Fruit fly (Drosophila melanogaster) whole organism, embryonic: Measurements from ENCODE around the gene CG32425.

Experiments
- CG11695 ChIP-seq: fragments of 200-800 bp; sonication (Bioruptor generic); IDR thresholded peaks from 3 replicates; pipeline ENCODE4 v1.3.6; 2022; ENCODE audit warnings: missing biosample characterization, missing genetic modification characterization
- CG11696 ChIP-seq: fragments of 200-800 bp; sonication (Bioruptor generic); IDR thresholded peaks from 2 replicates; pipeline ENCODE4 v1.3.6; 2022; ENCODE audit warnings: missing biosample characterization, missing genetic modification characterization
- CG12769 ChIP-seq: fragments of 200-800 bp; sonication (Bioruptor generic); optimal IDR thresholded peaks from 2 replicates; lab custom pipeline; 2019; ENCODE audit warnings: missing biosample characterization, mild to moderate bottlenecking, missing genetic modification characterization, moderate library complexity
- CG13296 ChIP-seq: fragments of 200-800 bp; sonication (Bioruptor generic); optimal IDR thresholded peaks from 3 replicates; lab custom pipeline; 2018; ENCODE audit warnings: missing biosample characterization, mild to moderate bottlenecking, missing genetic modification characterization
- CG13894 ChIP-seq: fragments of 200-800 bp; sonication (Bioruptor generic); optimal IDR thresholded peaks from 3 replicates; lab custom pipeline; 2018; ENCODE audit warnings: missing biosample characterization, mild to moderate bottlenecking, missing genetic modification characterization, moderate library complexity
- CG14965 ChIP-seq: fragments of 200-800 bp; sonication (Bioruptor generic); optimal IDR thresholded peaks from 2 replicates; lab custom pipeline; 2016; ENCODE audit warnings: missing biosample characterization, missing genetic modification characterization, borderline replicate concordance
- CG16863 ChIP-seq: fragments of 200-800 bp; sonication (Bioruptor generic); optimal IDR thresholded peaks from 3 replicates; lab custom pipeline; 2016; ENCODE audit warnings: missing biosample characterization, missing genetic modification characterization
- CG2199 ChIP-seq: fragments of 200-800 bp; sonication (Bioruptor generic); IDR thresholded peaks from 3 replicates; pipeline ENCODE4 v1.3.6; 2022; ENCODE audit warnings: missing biosample characterization, missing genetic modification characterization
- CG2712 ChIP-seq: fragments of 200-800 bp; optimal IDR thresholded peaks from 3 replicates; lab custom pipeline; 2019; ENCODE audit warnings: missing biosample characterization, mild to moderate bottlenecking, missing genetic modification characterization, moderate library complexity
- CG2889 ChIP-seq: fragments of 200-800 bp; sonication (Bioruptor generic); IDR thresholded peaks from 3 replicates; pipeline ENCODE4 v1.3.6; 2022; ENCODE audit warnings: missing biosample characterization, missing genetic modification characterization
- CG30403 ChIP-seq: fragments of 200-800 bp; sonication (Bioruptor generic); optimal IDR thresholded peaks from 3 replicates; lab custom pipeline; 2016; ENCODE audit warnings: missing biosample characterization, missing genetic modification characterization
- CG34376 ChIP-seq: fragments of 200-800 bp; sonication (Bioruptor generic); optimal IDR thresholded peaks from 2 replicates; lab custom pipeline; 2018; ENCODE audit warnings: missing biosample characterization, mild to moderate bottlenecking, missing genetic modification characterization
- CG4424 ChIP-seq: fragments of 200-800 bp; sonication (Bioruptor generic); optimal IDR thresholded peaks from 3 replicates; lab custom pipeline; 2016; ENCODE audit warnings: missing biosample characterization, missing genetic modification characterization
- CG4730 ChIP-seq: fragments of 200-800 bp; sonication (Bioruptor generic); IDR thresholded peaks from 2 replicates; pipeline ENCODE4 v1.3.6; 2022; ENCODE audit warnings: missing biosample characterization, missing genetic modification characterization
- CG6175 ChIP-seq: fragments of 200-800 bp; sonication (Bioruptor generic); IDR thresholded peaks from 3 replicates; pipeline ENCODE4 v1.3.6; 2022; ENCODE audit warnings: missing biosample characterization, missing genetic modification characterization
- CG6654 ChIP-seq: fragments of 200-800 bp; sonication (Bioruptor generic); optimal IDR thresholded peaks from 2 replicates; lab custom pipeline; 2017; ENCODE audit warnings: missing biosample characterization, mild to moderate bottlenecking, missing genetic modification characterization
- CG7271 ChIP-seq: fragments of 200-800 bp; sonication (Bioruptor generic); optimal IDR thresholded peaks from 2 replicates; lab custom pipeline; 2018; ENCODE audit warnings: missing biosample characterization, mild to moderate bottlenecking, missing genetic modification characterization, moderate library complexity
- CG7786 ChIP-seq: fragments of 200-800 bp; sonication (Bioruptor generic); optimal IDR thresholded peaks from 2 replicates; lab custom pipeline; 2016; ENCODE audit warnings: missing biosample characterization, missing genetic modification characterization
- CG7928 ChIP-seq: fragments of 200-800 bp; sonication (Bioruptor generic); optimal IDR thresholded peaks from 2 replicates; lab custom pipeline; 2017; ENCODE audit warnings: missing biosample characterization, mild to moderate bottlenecking, missing genetic modification characterization
- CG7987 ChIP-seq: fragments of 200-800 bp; sonication (Bioruptor generic); optimal IDR thresholded peaks from 2 replicates; lab custom pipeline; 2018; ENCODE audit warnings: missing biosample characterization, mild to moderate bottlenecking, missing genetic modification characterization, moderate library complexity
- CG8924 ChIP-seq: fragments of 200-800 bp; optimal IDR thresholded peaks from 3 replicates; lab custom pipeline; 2019; ENCODE audit warnings: missing biosample characterization, mild to moderate bottlenecking, missing genetic modification characterization, moderate library complexity
- CG9727 ChIP-seq: fragments of 200-800 bp; sonication (Bioruptor generic); optimal IDR thresholded peaks from 3 replicates; lab custom pipeline; 2017; ENCODE audit warnings: missing biosample characterization, mild to moderate bottlenecking, missing genetic modification characterization
- CG9797 ChIP-seq: fragments of 200-800 bp; sonication (Bioruptor generic); optimal IDR thresholded peaks from 3 replicates; lab custom pipeline; 2018; ENCODE audit warnings: missing biosample characterization, mild to moderate bottlenecking, missing genetic modification characterization
- Dip2 ChIP-seq: fragments of 200-800 bp; sonication (Bioruptor generic); IDR thresholded peaks from 2 replicates; pipeline ENCODE4 v1.3.6; 2022; ENCODE audit warnings: missing biosample characterization, missing genetic modification characterization
- Dp ChIP-seq: fragments of 200-800 bp; sonication (Bioruptor generic); optimal IDR thresholded peaks from 2 replicates; lab custom pipeline; 2018; ENCODE audit warnings: missing biosample characterization, mild to moderate bottlenecking, missing genetic modification characterization, moderate library complexity
- Neu2 ChIP-seq: fragments of 200-800 bp; sonication (Bioruptor generic); optimal IDR thresholded peaks from 3 replicates; lab custom pipeline; 2016; ENCODE audit warnings: missing biosample characterization, missing genetic modification characterization, borderline replicate concordance
- Nf-YC ChIP-seq: fragments of 200-800 bp; optimal IDR thresholded peaks from 3 replicates; lab custom pipeline; 2019; ENCODE audit warnings: missing biosample characterization, mild to moderate bottlenecking, missing genetic modification characterization, moderate library complexity
- Sry-β ChIP-seq: fragments of 200-800 bp; sonication (Bioruptor generic); optimal IDR thresholded peaks from 2 replicates; lab custom pipeline; 2018; ENCODE audit warnings: missing biosample characterization, mild to moderate bottlenecking, missing genetic modification characterization, moderate library complexity
- Tbp ChIP-seq: fragments of >200 bp; optimal IDR thresholded peaks from 2 replicates; lab custom pipeline; 2018; ENCODE audit warnings: missing biosample characterization, missing genetic modification characterization
- ara ChIP-seq: fragments of 200-800 bp; sonication (Bioruptor generic); IDR thresholded peaks from 2 replicates; pipeline ENCODE4 v1.3.6; 2022; ENCODE audit warnings: missing biosample characterization, missing genetic modification characterization
- br ChIP-seq: fragments of >200 bp; optimal IDR thresholded peaks from 2 replicates; lab custom pipeline; 2017
- dmrt11E ChIP-seq: fragments of 200-800 bp; sonication (Bioruptor generic); optimal IDR thresholded peaks from 3 replicates; lab custom pipeline; 2018; ENCODE audit warnings: missing biosample characterization, mild to moderate bottlenecking, missing genetic modification characterization, moderate library complexity
- eyg ChIP-seq: fragments of 200-800 bp; sonication (Bioruptor generic); optimal IDR thresholded peaks from 3 replicates; lab custom pipeline; 2016; ENCODE audit warnings: missing biosample characterization, missing genetic modification characterization
- fd96Cb ChIP-seq: fragments of 200-800 bp; sonication (Bioruptor generic); optimal IDR thresholded peaks from 2 replicates; lab custom pipeline; 2018; ENCODE audit warnings: missing biosample characterization, mild to moderate bottlenecking, missing genetic modification characterization, moderate library complexity
- grau ChIP-seq: fragments of 200-800 bp; optimal IDR thresholded peaks from 3 replicates; lab custom pipeline; 2019; ENCODE audit warnings: missing biosample characterization, mild to moderate bottlenecking, missing genetic modification characterization, moderate library complexity
- ham ChIP-seq: fragments of 200-800 bp; sonication (Bioruptor generic); IDR thresholded peaks from 2 replicates; pipeline ENCODE4 v1.3.6; 2022; ENCODE audit warnings: missing biosample characterization, missing genetic modification characterization
- hbn ChIP-seq: fragments of 200-800 bp; sonication (Bioruptor generic); IDR thresholded peaks from 2 replicates; pipeline ENCODE4 v1.3.6; 2022; ENCODE audit warnings: missing biosample characterization, missing genetic modification characterization; ENCODE audit not compliant: partially characterized antibody
- kah ChIP-seq: fragments of 200-800 bp; sonication (Bioruptor generic); optimal IDR thresholded peaks from 2 replicates; lab custom pipeline; 2018; ENCODE audit warnings: missing biosample characterization, mild to moderate bottlenecking, missing genetic modification characterization
- kni ChIP-seq: fragments of 200-800 bp; sonication (Bioruptor generic); optimal IDR thresholded peaks from 3 replicates; lab custom pipeline; 2017; ENCODE audit warnings: mild to moderate bottlenecking, missing biosample characterization, missing genetic modification reagents, missing genetic modification characterization
- nmo ChIP-seq: fragments of 200-800 bp; sonication (Bioruptor generic); optimal IDR thresholded peaks from 2 replicates; lab custom pipeline; 2018; ENCODE audit warnings: missing biosample characterization, mild to moderate bottlenecking, missing genetic modification characterization, moderate library complexity
- odd ChIP-seq: fragments of 200-800 bp; sonication (Bioruptor generic); optimal IDR thresholded peaks from 2 replicates; lab custom pipeline; 2017; ENCODE audit warnings: missing biosample characterization, mild to moderate bottlenecking, missing genetic modification characterization
- pan ChIP-seq, 4 experiments: fragments of >200 bp in 3 of 4; fragments of 200-800 bp in 1 of 4; sonication (Bioruptor generic) in 1 of 4; optimal IDR thresholded peaks in 3 of 4; IDR thresholded peaks in 1 of 4; 2 replicates each; pipeline versions ENCODE4 v1.3.6 to Lab custom; 2017 to 2022; ENCODE audit warnings: missing biosample characterization in 2 of 4, missing genetic modification characterization in 2 of 4, mixed read lengths in 1 of 4
- pros ChIP-seq: fragments of 200-800 bp; sonication (Bioruptor generic); optimal IDR thresholded peaks from 3 replicates; lab custom pipeline; 2019; ENCODE audit warnings: missing biosample characterization, mild to moderate bottlenecking, missing genetic modification characterization, moderate library complexity
- ranshi ChIP-seq: fragments of 200-800 bp; sonication (Bioruptor generic); IDR thresholded peaks from 2 replicates; pipeline ENCODE4 v1.3.6; 2022; ENCODE audit warnings: missing biosample characterization, missing genetic modification characterization
- rib ChIP-seq: fragments of 200-800 bp; sonication (Bioruptor generic); IDR thresholded peaks from 2 replicates; pipeline ENCODE4 v1.3.6; 2022; ENCODE audit warnings: missing biosample characterization, missing genetic modification characterization
- schlank ChIP-seq: fragments of 200-800 bp; sonication (Bioruptor generic); optimal IDR thresholded peaks from 2 replicates; lab custom pipeline; 2018; ENCODE audit warnings: missing biosample characterization, mild to moderate bottlenecking, missing genetic modification characterization
- sisA ChIP-seq: fragments of 200-800 bp; sonication (Bioruptor generic); IDR thresholded peaks from 2 replicates; pipeline ENCODE4 v1.3.6; 2022; ENCODE audit warnings: missing biosample characterization, missing genetic modification characterization
- slp2 ChIP-seq: fragments of 200-800 bp; sonication (Bioruptor generic); optimal IDR thresholded peaks from 2 replicates; lab custom pipeline; 2016; ENCODE audit warnings: missing biosample characterization, missing genetic modification characterization
- sr ChIP-seq: fragments of 200-800 bp; sonication (Bioruptor generic); IDR thresholded peaks from 3 replicates; pipeline ENCODE4 v1.3.6; 2022; ENCODE audit warnings: missing biosample characterization, missing genetic modification characterization

The CG32425 gene

DNA sequence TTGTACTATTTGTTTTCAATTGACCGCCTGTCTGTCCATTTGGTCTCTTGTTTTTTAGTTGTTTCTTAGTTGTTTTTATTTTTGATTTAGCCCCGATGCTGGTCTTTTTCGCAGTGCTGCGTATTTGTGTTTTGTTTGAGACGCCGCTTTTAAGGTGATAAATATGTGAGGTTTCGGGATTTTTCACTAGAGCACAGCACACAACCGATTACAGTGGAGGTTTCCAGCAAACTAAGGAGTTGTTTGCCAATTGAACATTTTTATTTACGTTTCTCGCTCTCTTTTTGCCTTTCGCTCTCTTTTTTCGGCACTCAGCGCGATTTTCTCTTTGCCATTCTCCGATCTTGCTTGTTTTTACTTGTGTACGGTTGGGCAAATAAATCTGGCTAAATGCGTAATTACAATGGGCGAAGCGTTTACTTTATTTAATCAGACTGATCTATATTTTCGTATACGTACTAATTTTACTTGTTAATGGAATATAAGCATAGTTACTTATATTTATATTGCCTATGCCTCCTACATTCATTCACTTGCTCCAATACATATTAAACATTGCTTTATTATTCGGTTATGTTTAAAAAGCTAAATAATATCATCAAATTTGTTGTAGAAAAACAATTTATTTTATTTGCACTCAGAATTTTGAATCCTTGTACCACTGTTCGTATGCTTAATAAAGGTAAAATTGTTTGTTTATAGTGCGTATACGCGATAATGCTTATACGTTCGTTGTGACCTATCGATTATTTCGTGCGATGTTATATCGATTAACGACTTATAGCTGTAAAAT lies 43.3 kb downstream of the CG32425 start, which contains the start of gene Rcd2 (continued):
- TF ChIP-seq CG34376 (GFP tag; lab: Kevin White, UChicago) (peak; percentile 90), fd96Cb (peak; percentile 70), schlank (tag; lab: Kevin White, UChicago) (peak; percentile 68), CG7987 (GFP tag; lab: Kevin White, UChicago) (peak; percentile 63), CG6654 (GFP tag; lab: Kevin White, UChicago) (peak; percentile 11), kah (GFP tag; lab: Kevin White, UChicago) (peak; percentile 70), CG7928 (GFP tag; lab: Kevin White, UChicago) (peak; percentile 53), Neu2 (GFP tag; lab: Kevin White, UChicago) (no peak), ham (GFP tag; lab: Robert Waterston, UW) (no peak), dmrt11E (peak; percentile 19), CG11695 (GFP tag; lab: Robert Waterston, UW) (peak; percentile 75), sisA (GFP tag; lab: Robert Waterston, UW) (no peak), rib (GFP tag; lab: Robert Waterston, UW) (no peak; the same call in none of the 2 replicates), sr (GFP tag; lab: Robert Waterston, UW) (no peak), Sry-β (GFP tag; lab: Kevin White, UChicago) (no peak), CG7786 (GFP tag; lab: Kevin White, UChicago) (peak; percentile 62), kni (GFP tag; lab: Kevin White, UChicago) (no peak), CG2889 (GFP tag; lab: Robert Waterston, UW) (peak; percentile 42; the same call in 1 of the 3 replicates), CG6175 (GFP tag; lab: Robert Waterston, UW) (peak; percentile 43; the same call in 1 of the 3 replicates), CG2712 (tag; lab: Kevin White, UChicago) (peak; percentile 86), CG7271 (tag; lab: Kevin White, UChicago) (peak; percentile 58), pros (peak; percentile 2), br (lab: Kevin White, UChicago) (no peak), CG13894 (peak; percentile 91), eyg (GFP tag; lab: Kevin White, UChicago) (peak; percentile 61), CG4424 (GFP tag; lab: Kevin White, UChicago) (peak; percentile 42), CG2199 (GFP tag; lab: Robert Waterston, UW) (no peak), CG11696 (peak; percentile 73), CG13296 (GFP tag; lab: Kevin White, UChicago) (peak; percentile 95), pan (optimal IDR thresholded peaks at IDR 0.05; lab: Kevin White, UChicago) (no peak), pan (GFP tag; optimal IDR thresholded peaks at IDR 0.05 in 1 of 2, IDR thresholded peaks at IDR 0.05 in 1 of 2) (peak in 1 of 2 experiments; percentile 87), nmo (peak; percentile 78), Dip2 (no peak), ara (no peak), CG12769 (tag; lab: Kevin White, UChicago) (peak; percentile 84), odd (GFP tag; lab: Kevin White, UChicago) (peak; percentile 88), grau (tag; lab: Kevin White, UChicago) (peak; percentile 92), ranshi (peak; percentile 67), Nf-YC (tag; lab: Kevin White, UChicago) (peak; percentile 86), CG9797 (GFP tag; lab: Kevin White, UChicago) (no peak), Tbp (GFP tag; lab: Kevin White, UChicago) (no peak), CG30403 (peak; percentile 62), slp2 (GFP tag; lab: Kevin White, UChicago) (peak; percentile 54), CG16863 (GFP tag; lab: Kevin White, UChicago) (no peak), hbn (GFP tag; lab: Robert Waterston, UW) (peak; percentile 90), Dp (GFP tag; lab: Kevin White, UChicago) (no peak), CG4730 (GFP tag; lab: Robert Waterston, UW) (peak; percentile 50; the same call in 1 of the 2 replicates), CG14965 (GFP tag; lab: Kevin White, UChicago) (no peak), CG9727 (GFP tag; lab: Kevin White, UChicago) (peak; percentile 80), CG8924 (tag; lab: Kevin White, UChicago) (peak; percentile 92)
